Worm (Caenorhabditis elegans) whole organism, L2 larva: Measurements from ENCODE around the gene cts-1.

ENCODE experiments used
- elt-3 ChIP-seq: sonication (generic microtip); optimal IDR thresholded peaks from 2 replicates; lab custom pipeline; 2017; ENCODE audit warnings: missing biosample characterization, missing genetic modification characterization
- fos-1 ChIP-seq: fragments of 150-350 bp; optimal IDR thresholded peaks from 2 replicates; lab custom pipeline; 2014; ENCODE audit warnings: missing biosample characterization, missing genetic modification characterization
- lin-11 ChIP-seq: fragments of 150-350 bp; sonication (generic microtip); optimal IDR thresholded peaks from 2 replicates; lab custom pipeline; 2014; ENCODE audit warnings: missing biosample characterization, missing genetic modification characterization, inconsistent platforms, mixed read lengths
- mab-5 ChIP-seq: fragments of 150-350 bp; optimal IDR thresholded peaks from 2 replicates; lab custom pipeline; 2014; ENCODE audit warnings: missing biosample characterization, missing genetic modification characterization
- nhr-21 ChIP-seq: fragments of 150-350 bp; optimal IDR thresholded peaks from 2 replicates; lab custom pipeline; 2014; ENCODE audit warnings: missing biosample characterization, missing genetic modification characterization
- zag-1 ChIP-seq: fragments of 150-350 bp; optimal IDR thresholded peaks from 2 replicates; lab custom pipeline; 2014; ENCODE audit warnings: missing biosample characterization, missing genetic modification characterization
- ztf-1 ChIP-seq: fragments of 200-800 bp; sonication (Bioruptor generic); conservative IDR thresholded peaks from 2 replicates; pipeline ENCODE4 v1.3.6; 2022; ENCODE audit warnings: missing genetic modification characterization, missing compliant biosample characterization

The cts-1 gene

ce11 chrIII:10178023-10178422 lies 38.4 kb downstream of the cts-1 start:
- TF ChIP-seq nhr-21 (tag; lab: Kevin White, UChicago), result no peak
- TF ChIP-seq, all 48 proteins: peak for 0

ce11 chrIII:10170265-10170664 lies 46.2 kb downstream of the cts-1 start:
- no peak for TF ChIP-seq ztf-1
- TF ChIP-seq mab-5 (tag; lab: Kevin White, UChicago), result no peak
- TF ChIP-seq elt-3, result no peak
- peak; percentile 7 for TF ChIP-seq nhr-21 (tag; lab: Kevin White, UChicago)
- no peak for TF ChIP-seq zag-1 (tag; lab: Kevin White, UChicago)
- TF ChIP-seq fos-1 (tag; lab: Kevin White, UChicago), result peak; percentile 58
- no peak for TF ChIP-seq lin-11 (tag; lab: Kevin White, UChicago)
